Worm (Caenorhabditis elegans) whole organism, L2 larva: ENCODE results near the gene mlt-3.

Experiments
- C34F6.9 ChIP-seq: fragments of 150-350 bp; optimal IDR thresholded peaks from 2 replicates; lab custom pipeline; 2014; ENCODE audit warnings: missing biosample characterization, missing genetic modification characterization
- F13H6.1 ChIP-seq: sonication (generic microtip); optimal IDR thresholded peaks from 2 replicates; lab custom pipeline; 2016; ENCODE audit warnings: missing genetic modification characterization, missing compliant biosample characterization
- R02D3.7 ChIP-seq: fragments of 150-350 bp; optimal IDR thresholded peaks from 2 replicates; lab custom pipeline; 2014; ENCODE audit warnings: missing biosample characterization, missing genetic modification characterization
- Y55F3AM.14 ChIP-seq: fragments of 200-800 bp; sonication (Bioruptor generic); optimal IDR thresholded peaks from 2 replicates; lab custom pipeline; 2018; ENCODE audit warnings: mild to moderate bottlenecking, missing genetic modification characterization, missing compliant biosample characterization
- ZK546.5 ChIP-seq: sonication (generic microtip); optimal IDR thresholded peaks from 2 replicates; lab custom pipeline; 2017; ENCODE audit warnings: missing biosample characterization, missing genetic modification characterization
- aly-2 ChIP-seq: fragments of 150-350 bp; optimal IDR thresholded peaks from 2 replicates; lab custom pipeline; 2014; ENCODE audit warnings: missing biosample characterization, missing genetic modification characterization
- ama-1 ChIP-seq: fragments of 150-350 bp; optimal IDR thresholded peaks from 2 replicates; lab custom pipeline; 2018; ENCODE audit warnings: inconsistent platforms
- blmp-1 ChIP-seq: sonication (generic microtip); optimal IDR thresholded peaks from 2 replicates; lab custom pipeline; 2017; ENCODE audit warnings: missing genetic modification characterization, mild to moderate bottlenecking, missing compliant biosample characterization, antibody characterized with exemption, moderate library complexity; ENCODE audit not compliant: insufficient read depth
- ceh-16 ChIP-seq: fragments of 150-350 bp; optimal IDR thresholded peaks from 2 replicates; lab custom pipeline; 2014; ENCODE audit warnings: missing biosample characterization, missing genetic modification characterization
- ceh-82 ChIP-seq: fragments of 150-350 bp; optimal IDR thresholded peaks from 2 replicates; lab custom pipeline; 2014; ENCODE audit warnings: missing biosample characterization, missing genetic modification characterization
- crh-2 ChIP-seq: sonication (generic microtip); optimal IDR thresholded peaks from 2 replicates; lab custom pipeline; 2017; ENCODE audit warnings: missing biosample characterization, missing genetic modification characterization
- dmd-4 ChIP-seq: sonication (generic microtip); optimal IDR thresholded peaks from 2 replicates; lab custom pipeline; 2017; ENCODE audit warnings: missing biosample characterization, missing genetic modification characterization
- fos-1 ChIP-seq: fragments of 150-350 bp; optimal IDR thresholded peaks from 2 replicates; lab custom pipeline; 2014; ENCODE audit warnings: missing biosample characterization, missing genetic modification characterization
- gmeb-1 ChIP-seq: fragments of 150-350 bp; optimal IDR thresholded peaks from 2 replicates; lab custom pipeline; 2014; ENCODE audit warnings: missing biosample characterization, missing genetic modification characterization
- lin-11 ChIP-seq: fragments of 150-350 bp; sonication (generic microtip); optimal IDR thresholded peaks from 2 replicates; lab custom pipeline; 2014; ENCODE audit warnings: missing biosample characterization, missing genetic modification characterization, inconsistent platforms, mixed read lengths
- lin-13 ChIP-seq: fragments of 150-350 bp; optimal IDR thresholded peaks from 2 replicates; lab custom pipeline; 2014; ENCODE audit warnings: missing biosample characterization, missing genetic modification reagents, missing genetic modification characterization
- lin-39 ChIP-seq: fragments of 150-350 bp; optimal IDR thresholded peaks from 2 replicates; lab custom pipeline; 2014; ENCODE audit warnings: missing biosample characterization, missing genetic modification reagents, missing genetic modification characterization
- lsy-2 ChIP-seq, 2 experiments: fragments of 150-350 bp in 1 of 2; sonication (generic microtip) in 1 of 2; optimal IDR thresholded peaks; 2 replicates each; lab custom pipeline; 2014 to 2017; ENCODE audit warnings: missing biosample characterization in 2 of 2, missing genetic modification characterization in 2 of 2
- mab-5 ChIP-seq: fragments of 150-350 bp; optimal IDR thresholded peaks from 2 replicates; lab custom pipeline; 2014; ENCODE audit warnings: missing biosample characterization, missing genetic modification characterization
- mdl-1 ChIP-seq, 2 experiments: fragments of 150-350 bp in 1 of 2; sonication (generic microtip) in 1 of 2; optimal IDR thresholded peaks; 2 replicates each; lab custom pipeline; 2017; ENCODE audit warnings: missing biosample characterization in 2 of 2, missing genetic modification characterization in 2 of 2
- nhr-10 ChIP-seq: sonication (generic microtip); optimal IDR thresholded peaks from 2 replicates; lab custom pipeline; 2017; ENCODE audit warnings: missing biosample characterization, missing genetic modification characterization
- nhr-129 ChIP-seq: fragments of 150-350 bp; optimal IDR thresholded peaks from 2 replicates; lab custom pipeline; 2014; ENCODE audit warnings: missing biosample characterization, missing genetic modification characterization
- nhr-21 ChIP-seq: fragments of 150-350 bp; optimal IDR thresholded peaks from 2 replicates; lab custom pipeline; 2014; ENCODE audit warnings: missing biosample characterization, missing genetic modification characterization
- nhr-23 ChIP-seq: fragments of 150-350 bp; optimal IDR thresholded peaks from 2 replicates; lab custom pipeline; 2014; ENCODE audit warnings: missing biosample characterization, missing genetic modification reagents, missing genetic modification characterization
- nhr-6 ChIP-seq: fragments of 150-350 bp; optimal IDR thresholded peaks from 2 replicates; lab custom pipeline; 2014; ENCODE audit warnings: missing biosample characterization, missing genetic modification characterization
- nhr-77 ChIP-seq: fragments of 150-350 bp; optimal IDR thresholded peaks from 2 replicates; lab custom pipeline; 2014; ENCODE audit warnings: missing biosample characterization, missing genetic modification characterization
- peb-1 ChIP-seq: fragments of 150-350 bp; optimal IDR thresholded peaks from 2 replicates; lab custom pipeline; 2014; ENCODE audit warnings: missing biosample characterization, missing genetic modification characterization
- skn-1 ChIP-seq: sonication (generic microtip); optimal IDR thresholded peaks from 2 replicates; lab custom pipeline; 2017; ENCODE audit warnings: missing biosample characterization, missing genetic modification characterization
- sma-3 ChIP-seq: sonication (generic microtip); optimal IDR thresholded peaks from 2 replicates; lab custom pipeline; 2016; ENCODE audit warnings: missing genetic modification reagents, missing genetic modification characterization, missing compliant biosample characterization
- snpc-4 ChIP-seq: fragments of 150-350 bp; optimal IDR thresholded peaks from 2 replicates; lab custom pipeline; 2014; ENCODE audit warnings: missing biosample characterization, missing genetic modification characterization
- unc-55 ChIP-seq: fragments of 150-350 bp; sonication (generic microtip); optimal IDR thresholded peaks from 3 replicates; lab custom pipeline; 2014; ENCODE audit warnings: missing biosample characterization, missing genetic modification reagents, missing genetic modification characterization
- unc-62 ChIP-seq: fragments of 150-350 bp; optimal IDR thresholded peaks from 2 replicates; lab custom pipeline; 2014; ENCODE audit warnings: missing biosample characterization, missing genetic modification reagents, missing genetic modification characterization
- zag-1 ChIP-seq: fragments of 150-350 bp; optimal IDR thresholded peaks from 2 replicates; lab custom pipeline; 2014; ENCODE audit warnings: missing biosample characterization, missing genetic modification characterization
- ztf-1 ChIP-seq: fragments of 200-800 bp; sonication (Bioruptor generic); conservative IDR thresholded peaks from 2 replicates; pipeline ENCODE4 v1.3.6; 2022; ENCODE audit warnings: missing genetic modification characterization, missing compliant biosample characterization
- ztf-4 ChIP-seq: fragments of 150-350 bp; optimal IDR thresholded peaks from 2 replicates; lab custom pipeline; 2014; ENCODE audit warnings: missing biosample characterization, missing genetic modification characterization

The mlt-3 gene

ce11 chrIV:12219309-12219708, 7.6 kb downstream of the mlt-3 start, which contains the start of gene F35G2.5:
Gene F35G2.5, plus strand, starts transcription at chrIV:12219609.
- TF ChIP-seq ztf-4 (no peak), nhr-23 (tag; lab: Kevin White, UChicago) (no peak), R02D3.7 (tag; lab: Kevin White, UChicago) (no peak)

- TF ChIP-seq nhr-6 (no peak), ZK546.5 (no peak), nhr-129 (tag; lab: Kevin White, UChicago) (peak; percentile 5), Y55F3AM.14 (GFP tag; lab: Kevin White, UChicago) (no peak)
Measured at ce11 chrIV:12218253-12218652, 8.7 kb downstream of the mlt-3 start.

ce11 chrIV:12217142-12217541, 9.8 kb downstream of the mlt-3 start:
- TF ChIP-seq nhr-129 (tag; lab: Kevin White, UChicago) = peak; percentile 43
- TF ChIP-seq blmp-1 (tag; lab: Kevin White, UChicago) = no peak
- TF ChIP-seq nhr-23 (tag; lab: Kevin White, UChicago) = no peak
- peak; percentile 22 for TF ChIP-seq ama-1 (lab: Kevin White, UChicago)

- TF ChIP-seq peb-1 (tag; lab: Kevin White, UChicago) = no peak
- no peak for TF ChIP-seq zag-1
- TF ChIP-seq mab-5 (tag; lab: Kevin White, UChicago) = no peak
- peak; percentile 22 for TF ChIP-seq nhr-129 (tag; lab: Kevin White, UChicago)
- TF ChIP-seq, all 48 proteins: peak for 1
Measured at ce11 chrIV:12215762-12216295, 11.1 kb downstream of the mlt-3 start, which contains the start of gene phy-2. Gene phy-2, minus strand, starts transcription at chrIV:12215987.

ce11 chrIV:12212814-12213213, 14.1 kb downstream of the mlt-3 start:
- TF ChIP-seq nhr-10 (tag; lab: Kevin White, UChicago) = no peak
- TF ChIP-seq Y55F3AM.14 (GFP tag; lab: Kevin White, UChicago) = no peak
- TF ChIP-seq F13H6.1 = no peak
- no peak for TF ChIP-seq blmp-1 (tag; lab: Kevin White, UChicago)
- no peak for TF ChIP-seq skn-1 (tag; lab: Kevin White, UChicago)
- no peak for TF ChIP-seq ztf-1 (GFP tag; lab: Robert Waterston, UW)
- TF ChIP-seq crh-2 (tag; lab: Kevin White, UChicago) = no peak
- TF ChIP-seq ceh-82 (tag; lab: Kevin White, UChicago) = no peak
- TF ChIP-seq gmeb-1 (tag; lab: Kevin White, UChicago) = no peak
- TF ChIP-seq lin-11 (tag; lab: Kevin White, UChicago) = no peak
- TF ChIP-seq nhr-77 (tag; lab: Kevin White, UChicago) = no peak
- no peak for TF ChIP-seq mab-5 (tag; lab: Kevin White, UChicago)
- no peak for TF ChIP-seq aly-2
- no peak for TF ChIP-seq fos-1 (tag; lab: Kevin White, UChicago)
- TF ChIP-seq nhr-129 (tag; lab: Kevin White, UChicago) = no peak

ce11 chrIV:12211292-12211691, 15.6 kb downstream of the mlt-3 start:
- TF ChIP-seq ceh-82 (tag; lab: Kevin White, UChicago) = no peak
- no peak for TF ChIP-seq ama-1 (lab: Kevin White, UChicago)
- TF ChIP-seq lin-13 (GFP tag; lab: Kevin White, UChicago) = no peak
- TF ChIP-seq C34F6.9 = no peak
- no peak for TF ChIP-seq ceh-16 (tag; lab: Kevin White, UChicago)
- TF ChIP-seq snpc-4 (tag; lab: Kevin White, UChicago) = no peak
- TF ChIP-seq, all 48 proteins: peak for 0

ce11 chrIV:12208984-12209676, 17.8 kb downstream of the mlt-3 start, which contains the start of the genes marb-1 and F35G2.3:
Gene marb-1, minus strand, starts transcription at chrIV:12209010.
Gene F35G2.3, plus strand, starts transcription at chrIV:12209626.
- TF ChIP-seq ceh-16 (tag; lab: Kevin White, UChicago) (no peak), nhr-129 (tag; lab: Kevin White, UChicago) (peak; percentile 61), fos-1 (tag; lab: Kevin White, UChicago) (no peak), nhr-6 (no peak), dmd-4 (tag; lab: Kevin White, UChicago) (no peak), aly-2 (no peak), lin-11 (tag; lab: Kevin White, UChicago) (no peak), lsy-2 (tag; optimal IDR thresholded peaks at IDR 0.05; lab: Kevin White, UChicago) (peak; percentile 29 to 80), lin-39 (tag; lab: Kevin White, UChicago) (no peak), lin-13 (GFP tag; lab: Kevin White, UChicago) (peak; percentile 24), unc-55 (peak; percentile 77), mdl-1 (tag; optimal IDR thresholded peaks at IDR 0.05; lab: Kevin White, UChicago) (no peak), gmeb-1 (tag; lab: Kevin White, UChicago) (peak; percentile 94), crh-2 (tag; lab: Kevin White, UChicago) (peak; percentile 54), F13H6.1 (peak; percentile 26), C34F6.9 (peak; percentile 70), R02D3.7 (tag; lab: Kevin White, UChicago) (peak; percentile 93), unc-62 (no peak), nhr-21 (tag; lab: Kevin White, UChicago) (peak; percentile 45), sma-3 (peak; percentile 20), peb-1 (tag; lab: Kevin White, UChicago) (no peak), nhr-77 (tag; lab: Kevin White, UChicago) (no peak), ama-1 (lab: Kevin White, UChicago) (no peak)
